8 worm cellular contexts compared by ENCODE assay signal in genomic region chrX:5119246-5119645, ce11.
TF ChIP-seq lines count a peak whose summit lies in the region.

No protein-coding gene starts in this region.

TF ChIP-seq in whole organism, L1 larva, 84 proteins besides CTCF, POLR2A, EP300 and RAD21 (continues in another document):
- no peak for TF ChIP-seq ces-1 (GFP tag; optimal IDR thresholded peaks at IDR 0.05; lab: Kevin White, UChicago)
- no peak for TF ChIP-seq ama-1 (optimal IDR thresholded peaks at IDR 0.05; lab: Kevin White, UChicago)
- TF ChIP-seq swsn-7 (tag; optimal IDR thresholded peaks at IDR 0.05; lab: Kevin White, UChicago) = peak; percentile 33
- TF ChIP-seq snu-23 (GFP tag; optimal IDR thresholded peaks at IDR 0.05; lab: Kevin White, UChicago) = peak; percentile 81
- peak; percentile 47 for TF ChIP-seq nhr-19 (GFP tag; conservative IDR thresholded peaks at IDR 0.05; lab: Robert Waterston, UW)
- TF ChIP-seq lir-3 (tag; optimal IDR thresholded peaks at IDR 0.05; lab: Kevin White, UChicago; ENCODE audit: poor library complexity) = no peak
- TF ChIP-seq unc-30 (tag; optimal IDR thresholded peaks at IDR 0.05; lab: Kevin White, UChicago) = no peak
- no peak for TF ChIP-seq ceh-63 (GFP tag; optimal IDR thresholded peaks at IDR 0.05; lab: Kevin White, UChicago)
- TF ChIP-seq C34B4.2 (tag; optimal IDR thresholded peaks at IDR 0.05; lab: Kevin White, UChicago) = no peak
- TF ChIP-seq ztf-11 (tag; optimal IDR thresholded peaks at IDR 0.05; lab: Kevin White, UChicago) = no peak
- no peak for TF ChIP-seq unc-62 (GFP tag; optimal IDR thresholded peaks at IDR 0.05; lab: Kevin White, UChicago)
- no peak for TF ChIP-seq vab-15 (tag; optimal IDR thresholded peaks at IDR 0.05; lab: Kevin White, UChicago)

TF ChIP-seq in whole organism, L2 larva, 48 proteins besides CTCF, POLR2A, EP300 and RAD21 (continues in another document):
- TF ChIP-seq elt-1 (tag; optimal IDR thresholded peaks at IDR 0.05; lab: Kevin White, UChicago) (no peak), mab-5 (tag; optimal IDR thresholded peaks at IDR 0.05; lab: Kevin White, UChicago) (no peak), sem-4 (tag; optimal IDR thresholded peaks at IDR 0.05; lab: Kevin White, UChicago) (peak; percentile 69), nhr-237 (tag; optimal IDR thresholded peaks at IDR 0.05; lab: Kevin White, UChicago) (no peak), C34F6.9 (tag; optimal IDR thresholded peaks at IDR 0.05; lab: Kevin White, UChicago) (peak; percentile 20), nhr-77 (tag; optimal IDR thresholded peaks at IDR 0.05; lab: Kevin White, UChicago) (no peak), ztf-11 (tag; optimal IDR thresholded peaks at IDR 0.05; lab: Kevin White, UChicago) (no peak), crh-2 (tag; optimal IDR thresholded peaks at IDR 0.05; lab: Kevin White, UChicago) (peak; percentile 43), fos-1 (tag; optimal IDR thresholded peaks at IDR 0.05; lab: Kevin White, UChicago) (peak; percentile 55), aly-2 (tag; optimal IDR thresholded peaks at IDR 0.05; lab: Kevin White, UChicago) (no peak), nhr-23 (tag; optimal IDR thresholded peaks at IDR 0.05; lab: Kevin White, UChicago) (no peak), alr-1 (tag; optimal IDR thresholded peaks at IDR 0.05; lab: Kevin White, UChicago) (no peak)

TF ChIP-seq in whole organism, L3 larva, 47 proteins besides CTCF, POLR2A, EP300 and RAD21 (continues in another document):
- peak; percentile 33 for TF ChIP-seq pha-4 (tag; optimal IDR thresholded peaks at IDR 0.05; lab: Kevin White, UChicago)
- TF ChIP-seq fkh-10 (GFP tag; optimal IDR thresholded peaks at IDR 0.05; lab: Kevin White, UChicago) = no peak
- TF ChIP-seq tbx-2 (tag; optimal IDR thresholded peaks at IDR 0.05; lab: Kevin White, UChicago) = no peak
- no peak for TF ChIP-seq ceh-82 (tag; optimal IDR thresholded peaks at IDR 0.05; lab: Kevin White, UChicago)
- TF ChIP-seq nfya-1 (tag; optimal IDR thresholded peaks at IDR 0.05; lab: Kevin White, UChicago; ENCODE audit: insufficient read depth) = peak; percentile 51
- no peak for TF ChIP-seq ceh-16 (tag; optimal IDR thresholded peaks at IDR 0.05; lab: Kevin White, UChicago)
- peak; percentile 50 for TF ChIP-seq unc-62 (GFP tag; optimal IDR thresholded peaks at IDR 0.05; lab: Kevin White, UChicago)
- peak; percentile 56 for TF ChIP-seq ama-1 (optimal IDR thresholded peaks at IDR 0.05; lab: Kevin White, UChicago)
- no peak for TF ChIP-seq elt-1 (tag; optimal IDR thresholded peaks at IDR 0.05; lab: Kevin White, UChicago)
- peak; percentile 39 for TF ChIP-seq lsy-12 (tag; optimal IDR thresholded peaks at IDR 0.05; lab: Kevin White, UChicago)
- TF ChIP-seq eor-1 (tag; optimal IDR thresholded peaks at IDR 0.05; lab: Kevin White, UChicago) = no peak
- no peak for TF ChIP-seq elt-3 (tag; optimal IDR thresholded peaks at IDR 0.05; lab: Kevin White, UChicago)

TF ChIP-seq in whole organism, L4 larva, 104 proteins besides CTCF, POLR2A, EP300 and RAD21 (continues in another document):
- no peak for TF ChIP-seq jun-1 (tag; optimal IDR thresholded peaks at IDR 0.05; lab: Kevin White, UChicago)
- peak; percentile 65; the same call in 1 of the 2 replicates for TF ChIP-seq egl-43 (GFP tag; IDR thresholded peaks at IDR 0.05; lab: Robert Waterston, UW)
- peak; percentile 42 for TF ChIP-seq mep-1 (tag; optimal IDR thresholded peaks at IDR 0.05; lab: Kevin White, UChicago)
- TF ChIP-seq lim-7 (GFP tag; IDR thresholded peaks at IDR 0.05; lab: Robert Waterston, UW) = no peak
- no peak for TF ChIP-seq nhr-6 (tag; optimal IDR thresholded peaks at IDR 0.05; lab: Kevin White, UChicago)
- TF ChIP-seq ceh-20 (GFP tag; IDR thresholded peaks at IDR 0.05; lab: Robert Waterston, UW) = 0 out of 2 replicates have a peak, but pooled peaks have one; percentile 45
- no peak for TF ChIP-seq Y105C5A.15 (GFP tag; IDR thresholded peaks at IDR 0.05; lab: Robert Waterston, UW)
- peak; percentile 80 for TF ChIP-seq mxl-3 (GFP tag; optimal IDR thresholded peaks at IDR 0.05; lab: Kevin White, UChicago)
- TF ChIP-seq nhr-41 (GFP tag; IDR thresholded peaks at IDR 0.05; lab: Robert Waterston, UW) = no peak
- peak in 1 of 2 experiments; percentile 8 for TF ChIP-seq unc-62 (GFP tag; optimal IDR thresholded peaks at IDR 0.05 in 1 of 2; lab: Kevin White, UChicago)
- TF ChIP-seq unc-62 (tag; optimal IDR thresholded peaks at IDR 0.05; lab: Kevin White, UChicago) = no peak
- no peak for TF ChIP-seq php-3 (GFP tag; IDR thresholded peaks at IDR 0.05; lab: Robert Waterston, UW)

TF ChIP-seq in whole organism, late embryonic, 69 proteins besides CTCF, POLR2A, EP300 and RAD21 (continues in another document):
- TF ChIP-seq ceh-22 (tag; optimal IDR thresholded peaks at IDR 0.05; lab: Kevin White, UChicago) (no peak), pag-3 (tag; optimal IDR thresholded peaks at IDR 0.05; lab: Kevin White, UChicago; ENCODE audit: borderline replicate concordance) (no peak), ceh-18 (tag; optimal IDR thresholded peaks at IDR 0.05; lab: Kevin White, UChicago) (no peak), ceh-30 (tag; optimal IDR thresholded peaks at IDR 0.05; lab: Kevin White, UChicago) (no peak), rnt-1 (tag; optimal IDR thresholded peaks at IDR 0.05; lab: Kevin White, UChicago) (peak; percentile 81), npax-4 (tag; optimal IDR thresholded peaks at IDR 0.05; lab: Kevin White, UChicago) (no peak), mec-3 (tag; optimal IDR thresholded peaks at IDR 0.05; lab: Kevin White, UChicago; ENCODE audit: borderline replicate concordance) (no peak), eyg-1 (tag; optimal IDR thresholded peaks at IDR 0.05; lab: Kevin White, UChicago) (no peak), sdc-2 (tag; optimal IDR thresholded peaks at IDR 0.05; lab: Kevin White, UChicago) (no peak), tbx-7 (tag; optimal IDR thresholded peaks at IDR 0.05; lab: Kevin White, UChicago) (no peak), ceh-19 (GFP tag; optimal IDR thresholded peaks at IDR 0.05; lab: Kevin White, UChicago) (no peak), F13H6.1 (tag; optimal IDR thresholded peaks at IDR 0.05; lab: Kevin White, UChicago) (peak; percentile 13)

TF ChIP-seq in whole organism, midembryonic, 9 proteins besides CTCF, POLR2A, EP300 and RAD21:
- TF ChIP-seq flt-1 (GFP tag; IDR thresholded peaks at IDR 0.05; lab: Robert Waterston, UW) = 0 out of 2 replicates have a peak, but pooled peaks have one; percentile 16
- no peak for TF ChIP-seq ztf-29 (GFP tag; IDR thresholded peaks at IDR 0.05; lab: Robert Waterston, UW)
- no peak for TF ChIP-seq med-1 (GFP tag; optimal IDR thresholded peaks at IDR 0.05; lab: Kevin White, UChicago; ENCODE audit: insufficient read depth)
TF ChIP-seq in whole organism, midembryonic: peak in this region for 1.

TF ChIP-seq in whole organism, mixed stage, embryonic, 35 proteins besides CTCF, POLR2A, EP300 and RAD21:
- TF ChIP-seq snpc-4 (tag; optimal IDR thresholded peaks at IDR 0.05; lab: Kevin White, UChicago) (no peak), nhr-237 (tag; optimal IDR thresholded peaks at IDR 0.05; lab: Kevin White, UChicago) (peak; percentile 24), pha-4 (tag; optimal IDR thresholded peaks at IDR 0.05; lab: Kevin White, UChicago) (peak; percentile 24), lsy-2 (tag; optimal IDR thresholded peaks at IDR 0.05; lab: Kevin White, UChicago) (peak; percentile 17), hlh-1 (tag; optimal IDR thresholded peaks at IDR 0.05; lab: Kevin White, UChicago) (no peak)

TF ChIP-seq in whole organism, young adult, 124 proteins besides CTCF, POLR2A, EP300 and RAD21:
- TF ChIP-seq ztf-26 (tag; optimal IDR thresholded peaks at IDR 0.05; lab: Kevin White, UChicago) = peak; percentile 72
- TF ChIP-seq dox-1 (GFP tag; IDR thresholded peaks at IDR 0.05; lab: Robert Waterston, UW) = peak; percentile 39; the same call in 1 of the 2 replicates
- peak; percentile 33 for TF ChIP-seq attf-5 (GFP tag; optimal IDR thresholded peaks at IDR 0.05; lab: Kevin White, UChicago)
- no peak for TF ChIP-seq Y95B8A.8 (GFP tag; IDR thresholded peaks at IDR 0.05; lab: Robert Waterston, UW)
- TF ChIP-seq ceh-27 (GFP tag; optimal IDR thresholded peaks at IDR 0.05; lab: Kevin White, UChicago) = peak; percentile 12
- peak; percentile 71 for TF ChIP-seq zfh-2 (GFP tag; conservative IDR thresholded peaks at IDR 0.05; lab: Robert Waterston, UW)
- no peak for TF ChIP-seq F57C9.4 (tag; optimal IDR thresholded peaks at IDR 0.05; lab: Kevin White, UChicago)
- peak; percentile 54 for TF ChIP-seq lin-40 (tag; optimal IDR thresholded peaks at IDR 0.05; lab: Kevin White, UChicago)
- TF ChIP-seq mcd-1 (GFP tag; IDR thresholded peaks at IDR 0.05; lab: Robert Waterston, UW) = peak; percentile 16; the same call in 1 of the 2 replicates
- TF ChIP-seq ets-4 (GFP tag; optimal IDR thresholded peaks at IDR 0.05; lab: Kevin White, UChicago) = peak; percentile 16
- 0 out of 2 replicates have a peak, but pooled peaks have one; percentile 31 for TF ChIP-seq B0336.3 (GFP tag; IDR thresholded peaks at IDR 0.05; lab: Robert Waterston, UW)
- 0 out of 2 replicates have a peak, but pooled peaks have one; percentile 45 for TF ChIP-seq bed-1 (GFP tag; IDR thresholded peaks at IDR 0.05; lab: Robert Waterston, UW)
- peak; percentile 24 for TF ChIP-seq chd-7 (tag; optimal IDR thresholded peaks at IDR 0.05; lab: Kevin White, UChicago)
- TF ChIP-seq gei-17 (GFP tag; optimal IDR thresholded peaks at IDR 0.05; lab: Kevin White, UChicago) = peak; percentile 16
- TF ChIP-seq hmg-1.2 (GFP tag; IDR thresholded peaks at IDR 0.05; lab: Robert Waterston, UW) = peak; percentile 61; the same call in 1 of the 2 replicates
- TF ChIP-seq Y53F4B.3 (GFP tag; IDR thresholded peaks at IDR 0.05; lab: Robert Waterston, UW) = no peak
- no peak for TF ChIP-seq T26A5.8 (tag; optimal IDR thresholded peaks at IDR 0.05; lab: Kevin White, UChicago)
- TF ChIP-seq nhr-90 (tag; optimal IDR thresholded peaks at IDR 0.05; lab: Kevin White, UChicago) = peak; percentile 8
- TF ChIP-seq cebp-1 (GFP tag; IDR thresholded peaks at IDR 0.05; lab: Robert Waterston, UW) = no peak
- peak; percentile 35 for TF ChIP-seq cebp-1 (tag; optimal IDR thresholded peaks at IDR 0.05; lab: Kevin White, UChicago)
- no peak for TF ChIP-seq attf-6 (GFP tag; IDR thresholded peaks at IDR 0.05; lab: Robert Waterston, UW)
- no peak for TF ChIP-seq hrde-1 (tag; optimal IDR thresholded peaks at IDR 0.05; lab: Kevin White, UChicago; ENCODE audit: borderline replicate concordance)
- TF ChIP-seq nhr-80 (tag; optimal IDR thresholded peaks at IDR 0.05; lab: Kevin White, UChicago) = peak; percentile 49
- TF ChIP-seq lin-26 (GFP tag; IDR thresholded peaks at IDR 0.05; lab: Robert Waterston, UW) = peak; percentile 64; the same call in 1 of the 2 replicates
